Worm (Caenorhabditis elegans) whole organism, mixed stage, embryonic: Measurements from ENCODE around the gene dbt-1.

ENCODE experiments used
- M03D4.4 ChIP-seq: sonication (generic microtip); optimal IDR thresholded peaks from 2 replicates; lab custom pipeline; 2017; ENCODE audit warnings: mild to moderate bottlenecking, missing genetic modification characterization, missing compliant biosample characterization
- bed-3 ChIP-seq: fragments of 200-800 bp; sonication (Bioruptor generic); optimal IDR thresholded peaks from 3 replicates; lab custom pipeline; 2018; ENCODE audit warnings: mild to moderate bottlenecking, missing genetic modification characterization, moderate library complexity, missing compliant biosample characterization
- blmp-1 ChIP-seq: fragments of 150-350 bp; optimal IDR thresholded peaks from 2 replicates; lab custom pipeline; 2014; ENCODE audit warnings: missing biosample characterization, missing genetic modification characterization
- ceh-39 ChIP-seq: fragments of 150-350 bp; optimal IDR thresholded peaks from 2 replicates; lab custom pipeline; 2014; ENCODE audit warnings: missing biosample characterization, missing genetic modification characterization
- ceh-43 ChIP-seq: fragments of 200-800 bp; sonication (Bioruptor generic); optimal IDR thresholded peaks from 2 replicates; lab custom pipeline; 2018; ENCODE audit warnings: mild to moderate bottlenecking, missing genetic modification characterization, moderate library complexity, missing compliant biosample characterization
- ceh-83 ChIP-seq: fragments of 200-800 bp; sonication (Bioruptor generic); optimal IDR thresholded peaks from 2 replicates; lab custom pipeline; 2018; ENCODE audit warnings: mild to moderate bottlenecking, missing genetic modification characterization, missing compliant biosample characterization
- ces-1 ChIP-seq: fragments of 150-350 bp; optimal IDR thresholded peaks from 2 replicates; lab custom pipeline; 2014; ENCODE audit warnings: missing biosample characterization, missing genetic modification reagents, missing genetic modification characterization
- cnd-1 ChIP-seq: fragments of 200-800 bp; sonication (Bioruptor generic); optimal IDR thresholded peaks from 2 replicates; lab custom pipeline; 2018; ENCODE audit warnings: mild to moderate bottlenecking, missing genetic modification characterization, missing compliant biosample characterization
- drap-1 ChIP-seq: fragments of 200-800 bp; sonication (Bioruptor generic); optimal IDR thresholded peaks from 3 replicates; lab custom pipeline; 2018; ENCODE audit warnings: mild to moderate bottlenecking, missing genetic modification characterization, missing compliant biosample characterization
- elt-1 ChIP-seq: sonication (generic microtip); optimal IDR thresholded peaks from 2 replicates; lab custom pipeline; 2017; ENCODE audit warnings: missing genetic modification characterization, mild to moderate bottlenecking, missing compliant biosample characterization, antibody characterized with exemption, moderate library complexity, borderline replicate concordance; ENCODE audit not compliant: insufficient read depth
- elt-3 ChIP-seq: fragments of 150-350 bp; optimal IDR thresholded peaks from 2 replicates; lab custom pipeline; 2014; ENCODE audit warnings: missing biosample characterization, missing genetic modification characterization
- flh-1 ChIP-seq: fragments of 200-800 bp; sonication (Bioruptor generic); optimal IDR thresholded peaks from 2 replicates; lab custom pipeline; 2018; ENCODE audit warnings: mild to moderate bottlenecking, missing genetic modification characterization, moderate library complexity, missing compliant biosample characterization
- ham-2 ChIP-seq: fragments of 200-800 bp; sonication (Bioruptor generic); optimal IDR thresholded peaks from 2 replicates; lab custom pipeline; 2018; ENCODE audit warnings: mild to moderate bottlenecking, missing genetic modification characterization, missing compliant biosample characterization
- hlh-1 ChIP-seq: fragments of 150-350 bp; optimal IDR thresholded peaks from 2 replicates; lab custom pipeline; 2014; ENCODE audit warnings: missing biosample characterization, missing genetic modification reagents, missing genetic modification characterization
- lin-13 ChIP-seq: fragments of 150-350 bp; optimal IDR thresholded peaks from 2 replicates; lab custom pipeline; 2014; ENCODE audit warnings: missing biosample characterization, missing genetic modification characterization
- lin-32 ChIP-seq: fragments of 200-800 bp; sonication (Bioruptor generic); optimal IDR thresholded peaks from 2 replicates; lab custom pipeline; 2018; ENCODE audit warnings: mild to moderate bottlenecking, missing genetic modification characterization, missing compliant biosample characterization
- lsy-2 ChIP-seq: fragments of 150-350 bp; optimal IDR thresholded peaks from 2 replicates; lab custom pipeline; 2014; ENCODE audit warnings: missing biosample characterization, missing genetic modification characterization
- mab-5 ChIP-seq: fragments of 150-350 bp; optimal IDR thresholded peaks from 2 replicates; lab custom pipeline; 2014; ENCODE audit warnings: missing biosample characterization, missing genetic modification characterization
- mls-2 ChIP-seq: sonication (generic microtip); optimal IDR thresholded peaks from 2 replicates; lab custom pipeline; 2016; ENCODE audit warnings: mild to moderate bottlenecking, missing genetic modification characterization, moderate library complexity, missing compliant biosample characterization
- nhr-12 ChIP-seq: fragments of 150-350 bp; optimal IDR thresholded peaks from 2 replicates; lab custom pipeline; 2014; ENCODE audit warnings: missing biosample characterization, missing genetic modification characterization
- nhr-2 ChIP-seq: fragments of 150-350 bp; optimal IDR thresholded peaks from 2 replicates; lab custom pipeline; 2014; ENCODE audit warnings: missing biosample characterization, missing genetic modification characterization
- nhr-237 ChIP-seq: fragments of 150-350 bp; optimal IDR thresholded peaks from 2 replicates; lab custom pipeline; 2014; ENCODE audit warnings: missing biosample characterization, missing genetic modification characterization
- sem-2 ChIP-seq: fragments of 200-800 bp; sonication (Bioruptor generic); optimal IDR thresholded peaks from 2 replicates; lab custom pipeline; 2018; ENCODE audit warnings: mild to moderate bottlenecking, missing genetic modification characterization, missing compliant biosample characterization
- snpc-4 ChIP-seq: fragments of 150-350 bp; optimal IDR thresholded peaks from 2 replicates; lab custom pipeline; 2014; ENCODE audit warnings: missing biosample characterization, missing genetic modification characterization
- sptf-1 ChIP-seq: sonication (generic microtip); optimal IDR thresholded peaks from 2 replicates; lab custom pipeline; 2017; ENCODE audit warnings: mild to moderate bottlenecking, missing genetic modification characterization, moderate library complexity, missing compliant biosample characterization
- tbx-8 ChIP-seq: fragments of 200-800 bp; sonication (Bioruptor generic); optimal IDR thresholded peaks from 2 replicates; lab custom pipeline; 2018; ENCODE audit warnings: mild to moderate bottlenecking, missing genetic modification characterization, moderate library complexity, missing compliant biosample characterization
- unc-120 ChIP-seq: sonication (generic microtip); optimal IDR thresholded peaks from 2 replicates; lab custom pipeline; 2017; ENCODE audit warnings: missing genetic modification characterization, missing compliant biosample characterization; ENCODE audit not compliant: poor library complexity, severe bottlenecking
- unc-62 ChIP-seq: fragments of 150-350 bp; optimal IDR thresholded peaks from 2 replicates; lab custom pipeline; 2014; ENCODE audit warnings: missing biosample characterization, missing genetic modification reagents, missing genetic modification characterization
- zip-8 ChIP-seq: fragments of 150-350 bp; optimal IDR thresholded peaks from 2 replicates; lab custom pipeline; 2014; ENCODE audit warnings: missing biosample characterization, missing genetic modification characterization

Gene dbt-1

DNA sequence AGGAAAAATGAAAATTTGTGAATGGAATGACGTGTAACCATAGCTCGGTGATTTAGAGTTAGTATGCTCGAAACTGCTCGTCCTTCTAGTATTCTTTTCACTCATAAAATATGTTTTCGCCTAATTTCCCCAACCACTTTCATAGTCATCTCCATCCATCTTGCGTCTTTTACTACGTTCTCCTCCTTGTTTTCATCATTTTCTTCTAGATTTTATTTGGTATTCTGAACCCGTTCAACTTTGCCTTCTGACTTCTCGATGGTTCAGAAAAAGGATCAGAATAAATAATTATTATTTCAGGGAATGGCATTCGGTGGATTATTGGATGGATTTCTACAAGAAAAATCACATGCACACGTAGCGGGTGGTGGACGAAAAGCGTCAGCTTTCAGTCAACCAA, 13.5 kb upstream of the dbt-1 start, which contains the start of gene C04H4.1:
TSS of gene C04H4.1 (plus strand) at position 301 of the 400 bp plus-strand sequence.
- no peak for TF ChIP-seq tbx-8 (GFP tag; lab: Kevin White, UChicago)
- TF ChIP-seq flh-1 (GFP tag; lab: Kevin White, UChicago), result no peak
- TF ChIP-seq drap-1 (GFP tag; lab: Kevin White, UChicago), result no peak
- TF ChIP-seq bed-3 (GFP tag; lab: Kevin White, UChicago), result no peak
- no peak for TF ChIP-seq unc-62 (GFP tag; lab: Kevin White, UChicago)
- TF ChIP-seq lin-32 (GFP tag; lab: Kevin White, UChicago), result no peak
- no peak for TF ChIP-seq ham-2 (GFP tag; lab: Kevin White, UChicago)
- TF ChIP-seq mab-5, result no peak

DNA sequence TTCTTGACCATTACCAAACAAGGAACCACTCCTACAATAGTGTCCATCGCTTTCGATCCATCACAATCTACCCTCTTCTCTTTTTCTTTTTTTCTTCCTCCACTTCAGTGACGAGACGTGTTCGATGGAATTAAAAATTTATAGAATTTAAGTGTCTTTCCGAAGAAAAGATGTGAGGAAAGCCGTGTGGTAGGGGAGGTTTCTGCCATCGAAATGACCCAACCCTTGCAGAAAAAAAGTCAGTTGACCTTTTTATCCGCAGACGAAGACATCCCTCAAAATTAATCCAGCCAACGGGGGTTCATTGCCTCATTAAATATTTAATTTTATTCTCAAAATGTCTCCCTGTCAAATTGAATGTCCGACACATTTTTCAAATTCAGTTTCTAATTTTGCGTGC, 10.5 kb upstream of the dbt-1 start:
- TF ChIP-seq elt-1 (tag; lab: Kevin White, UChicago) (no peak), sptf-1 (tag; lab: Kevin White, UChicago) (no peak), drap-1 (GFP tag; lab: Kevin White, UChicago) (no peak), mab-5 (no peak), ceh-83 (GFP tag; lab: Kevin White, UChicago) (no peak), snpc-4 (tag; lab: Kevin White, UChicago) (no peak), mls-2 (tag; lab: Kevin White, UChicago) (no peak), ces-1 (GFP tag; lab: Kevin White, UChicago) (no peak), nhr-12 (tag; lab: Kevin White, UChicago) (no peak), elt-3 (tag; lab: Kevin White, UChicago) (no peak), blmp-1 (tag; lab: Kevin White, UChicago) (no peak), unc-120 (tag; lab: Kevin White, UChicago) (no peak), M03D4.4 (tag; lab: Kevin White, UChicago) (no peak), nhr-237 (tag; lab: Kevin White, UChicago) (no peak), cnd-1 (tag; lab: Kevin White, UChicago) (no peak), hlh-1 (no peak), nhr-2 (tag; lab: Kevin White, UChicago) (no peak), bed-3 (GFP tag; lab: Kevin White, UChicago) (no peak), flh-1 (GFP tag; lab: Kevin White, UChicago) (no peak)

DNA sequence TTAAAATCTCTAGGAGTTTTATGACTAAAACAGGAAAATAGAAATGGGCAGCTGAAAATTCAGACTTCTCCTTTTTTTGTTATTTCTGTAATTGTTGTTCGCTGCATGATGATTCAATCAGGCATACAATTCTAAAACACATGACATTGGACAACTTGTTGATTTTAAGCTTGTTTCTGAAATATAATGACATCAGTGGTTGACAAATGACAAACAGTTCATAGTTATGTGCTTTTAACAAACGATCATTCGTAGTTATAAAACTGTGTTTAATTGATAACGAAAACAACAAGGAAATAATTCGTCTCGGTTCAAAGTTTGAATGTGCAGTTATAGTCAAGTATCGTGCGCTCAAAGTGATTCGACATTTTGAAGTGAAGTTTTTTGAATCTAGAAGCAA, 3.3 kb upstream of the dbt-1 start:
- TF ChIP-seq zip-8 (no peak), tbx-8 (GFP tag; lab: Kevin White, UChicago) (no peak)

DNA sequence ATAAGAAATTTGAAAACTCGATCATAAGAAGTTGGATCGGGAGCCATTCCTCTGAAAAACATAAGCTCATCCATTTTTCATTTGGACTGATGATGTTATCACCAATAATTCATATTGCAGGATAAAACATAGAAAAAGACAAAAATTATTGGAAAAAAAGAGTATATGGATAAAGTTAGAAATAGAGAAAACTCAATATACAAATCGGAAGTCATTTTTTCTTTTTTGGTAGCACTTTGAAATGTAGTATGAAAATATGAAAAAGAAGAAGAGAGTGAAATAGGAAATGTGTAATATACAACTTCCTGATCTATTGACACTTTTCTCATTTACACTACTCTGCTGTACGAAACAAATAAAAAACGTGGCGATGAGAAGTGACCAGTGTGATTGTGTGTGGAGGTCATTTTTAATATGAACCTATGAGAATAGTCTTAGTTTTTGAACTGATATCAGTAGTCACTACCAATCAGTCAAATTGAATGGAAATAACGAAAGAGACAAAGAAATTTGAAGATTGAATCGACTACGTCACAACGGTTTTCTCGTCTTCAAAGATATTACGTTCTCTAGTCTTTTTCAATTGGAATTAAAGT, 1.9 kb upstream of the dbt-1 start, which contains the start of gene ZK669.5:
TSS of gene ZK669.5 (minus strand) at position 51 of the 596 bp plus-strand sequence.
- no peak for TF ChIP-seq mls-2 (tag; lab: Kevin White, UChicago)
- no peak for TF ChIP-seq blmp-1 (tag; lab: Kevin White, UChicago)

DNA sequence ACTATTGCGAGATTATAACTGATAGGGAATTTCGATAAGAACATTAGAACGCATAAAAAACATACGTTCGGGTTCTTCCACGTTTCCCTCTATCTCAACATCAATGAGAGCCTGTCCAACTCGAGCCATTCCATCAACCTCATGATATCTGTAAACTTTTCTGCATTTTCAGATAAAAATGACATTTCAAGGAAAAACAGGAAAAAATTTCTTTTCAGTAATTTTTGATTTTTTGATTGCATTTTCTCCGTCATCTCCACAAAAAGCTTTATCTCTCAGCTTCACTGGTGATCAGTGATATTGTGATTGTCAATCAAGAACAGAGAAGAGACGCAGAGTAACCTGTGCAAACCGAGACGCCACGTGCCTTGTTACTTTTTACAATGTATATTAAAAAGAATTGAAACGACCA, 667 bp downstream of the dbt-1 start:
- TF ChIP-seq mab-5 (no peak), bed-3 (GFP tag; lab: Kevin White, UChicago) (no peak)

DNA sequence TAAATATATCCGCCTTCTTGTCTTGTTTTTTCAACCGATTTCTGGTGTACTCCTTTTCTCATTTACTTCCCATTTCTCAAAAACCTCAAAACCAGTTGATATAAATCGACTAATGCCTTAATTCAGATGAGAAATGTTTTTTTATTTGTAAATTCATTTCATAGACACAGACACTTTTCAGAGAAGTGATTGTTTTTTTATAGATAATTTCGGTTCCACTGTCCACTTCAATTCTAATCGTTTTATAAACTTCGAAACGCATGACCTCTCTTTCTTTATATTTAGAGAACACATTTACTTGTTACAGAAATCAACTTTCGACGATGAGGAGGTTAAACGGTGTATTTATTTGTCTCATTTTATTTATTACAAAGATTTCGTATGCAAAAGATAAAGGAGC, 4.2 kb downstream of the dbt-1 start, which contains the start of gene ZK669.3:
TSS of gene ZK669.3 (plus strand) at position 301 of the 400 bp plus-strand sequence.
- no peak for TF ChIP-seq nhr-237 (tag; lab: Kevin White, UChicago)
- TF ChIP-seq lsy-2 (tag; lab: Kevin White, UChicago), result no peak
- no peak for TF ChIP-seq sem-2 (GFP tag; lab: Kevin White, UChicago)
- TF ChIP-seq elt-1 (tag; lab: Kevin White, UChicago), result no peak
- no peak for TF ChIP-seq lin-13 (tag; lab: Kevin White, UChicago)
- TF ChIP-seq M03D4.4 (tag; lab: Kevin White, UChicago), result no peak
- no peak for TF ChIP-seq blmp-1 (tag; lab: Kevin White, UChicago)
- TF ChIP-seq ceh-39 (tag; lab: Kevin White, UChicago), result no peak
- no peak for TF ChIP-seq snpc-4 (tag; lab: Kevin White, UChicago)
- no peak for TF ChIP-seq drap-1 (GFP tag; lab: Kevin White, UChicago)
- TF ChIP-seq ceh-43 (GFP tag; lab: Kevin White, UChicago), result no peak
- no peak for TF ChIP-seq unc-120 (tag; lab: Kevin White, UChicago)
- TF ChIP-seq ceh-83 (GFP tag; lab: Kevin White, UChicago), result no peak
